In genomic region chrIII:6612282-6612681, ce11 we compare ENCODE assay signal across 2 worm cellular contexts.
TF ChIP-seq lines count a peak whose summit lies in the region.

Gene ctsa-4.2, plus strand, starts transcription at chrIII:6612528.

TF ChIP-seq in whole organism, L1 larva, 84 proteins besides CTCF, POLR2A, EP300 and RAD21 (continued from another document):
- no peak for TF ChIP-seq fkh-4 (tag; optimal IDR thresholded peaks at IDR 0.05; lab: Kevin White, UChicago; ENCODE audit: borderline replicate concordance)
TF ChIP-seq in whole organism, L1 larva: peak in this region for 3.

TF ChIP-seq in whole organism, L4 larva, 104 proteins besides CTCF, POLR2A, EP300 and RAD21 (continued from another document):
- no peak for TF ChIP-seq nhr-102 (tag; optimal IDR thresholded peaks at IDR 0.05; lab: Kevin White, UChicago)
- TF ChIP-seq daf-12 (tag; optimal IDR thresholded peaks at IDR 0.05; lab: Kevin White, UChicago), result no peak
